Fruit fly (Drosophila melanogaster) whole organism, prepupa: ENCODE data around the gene CG16986.

Experiments used
- CG11294 ChIP-seq: fragments of 200-800 bp; sonication (Bioruptor generic); IDR thresholded peaks from 2 replicates; pipeline ENCODE4 v1.3.6; 2022; ENCODE audit warnings: missing biosample characterization, missing genetic modification characterization
- CG11762 ChIP-seq: fragments of 200-800 bp; sonication (Bioruptor generic); optimal IDR thresholded peaks from 3 replicates; lab custom pipeline; 2016; ENCODE audit warnings: missing biosample characterization, missing genetic modification characterization; ENCODE audit not compliant: insufficient read depth
- CG11902 ChIP-seq: fragments of 200-800 bp; sonication (Bioruptor generic); optimal IDR thresholded peaks from 3 replicates; lab custom pipeline; 2016; ENCODE audit warnings: missing biosample characterization, missing genetic modification characterization
- CG6854 ChIP-seq: fragments of 200-800 bp; sonication (Bioruptor generic); optimal IDR thresholded peaks from 2 replicates; lab custom pipeline; 2017; ENCODE audit warnings: missing biosample characterization, mild to moderate bottlenecking, missing genetic modification characterization
- CG8632 ChIP-seq: fragments of 200-800 bp; sonication (Bioruptor generic); optimal IDR thresholded peaks from 3 replicates; lab custom pipeline; 2016; ENCODE audit warnings: missing biosample characterization, missing genetic modification characterization
- Eip78C ChIP-seq: fragments of 200-800 bp; sonication (Bioruptor generic); peaks from one replicate; lab custom pipeline; 2016; ENCODE audit warnings: missing biosample characterization, missing genetic modification characterization
- Ets96B ChIP-seq: fragments of 200-800 bp; optimal IDR thresholded peaks from 2 replicates; lab custom pipeline; 2019; ENCODE audit warnings: missing biosample characterization, mild to moderate bottlenecking, missing genetic modification characterization, moderate library complexity
- Gug ChIP-seq: fragments of 200-800 bp; sonication (Bioruptor generic); IDR thresholded peaks from 2 replicates; pipeline ENCODE4 v1.3.6; 2022; ENCODE audit warnings: missing biosample characterization, missing genetic modification characterization
- vri ChIP-seq: fragments of 200-800 bp; sonication (Bioruptor generic); optimal IDR thresholded peaks from 3 replicates; lab custom pipeline; 2016; ENCODE audit warnings: missing biosample characterization, mild to moderate bottlenecking, missing genetic modification characterization

DNA sequence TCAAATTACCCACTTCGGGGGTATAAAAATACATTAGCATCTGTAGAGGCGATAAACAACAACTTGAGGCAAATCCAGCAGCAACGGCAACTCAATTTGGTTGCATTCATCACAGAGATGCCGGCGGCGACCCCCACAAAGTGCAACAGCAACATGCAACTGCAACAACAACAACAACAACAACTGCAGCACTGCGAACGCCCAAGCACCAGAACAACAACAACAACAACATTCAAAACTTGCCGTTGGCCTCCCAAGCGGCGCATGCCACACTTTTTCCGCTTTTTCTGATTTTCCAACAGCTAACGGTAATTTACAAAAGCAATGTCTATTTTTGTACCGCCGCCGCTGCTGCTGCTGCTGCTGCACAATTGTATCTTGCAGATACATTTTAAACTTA is 21.8 kb upstream of the CG16986 start:
- TF ChIP-seq Ets96B (tag; lab: Kevin White, UChicago) (no peak), CG8632 (no peak), CG11294 (GFP tag; lab: Robert Waterston, UW) (no peak), vri (GFP tag; lab: Kevin White, UChicago) (no peak), Gug (GFP tag; lab: Robert Waterston, UW) (no peak), CG11762 (GFP tag; lab: Kevin White, UChicago) (no peak), CG6854 (GFP tag; lab: Kevin White, UChicago) (no peak), CG11902 (GFP tag; lab: Kevin White, UChicago) (no peak), Eip78C (GFP tag; lab: Kevin White, UChicago) (no peak)
